Fruit fly (Drosophila melanogaster) whole organism, embryonic: ENCODE results near the gene CG13029.

Experiments used
- Adf1 ChIP-seq: fragments of 200-800 bp; sonication (Bioruptor generic); IDR thresholded peaks from 2 replicates; pipeline ENCODE4 v1.3.6; 2022; ENCODE audit warnings: missing biosample characterization, missing genetic modification characterization
- Awh ChIP-seq: fragments of 200-800 bp; sonication (Bioruptor generic); IDR thresholded peaks from 2 replicates; pipeline ENCODE4, ENCODE4 v1.3.6; 2022; ENCODE audit warnings: missing biosample characterization, missing genetic modification characterization
- CG10543 ChIP-seq: fragments of 200-800 bp; sonication (Bioruptor generic); optimal IDR thresholded peaks from 3 replicates; lab custom pipeline; 2017; ENCODE audit warnings: missing biosample characterization, mild to moderate bottlenecking, missing genetic modification characterization, moderate library complexity
- CG11456 ChIP-seq: fragments of 200-800 bp; sonication (Bioruptor generic); IDR thresholded peaks from 3 replicates; pipeline ENCODE4 v1.3.6; 2022; ENCODE audit warnings: missing biosample characterization, missing genetic modification characterization
- CG11560 ChIP-seq: fragments of 200-800 bp; sonication (Bioruptor generic); IDR thresholded peaks from 3 replicates; pipeline ENCODE4 v1.3.6; 2022; ENCODE audit warnings: missing biosample characterization, missing genetic modification characterization
- CG13123 ChIP-seq: fragments of 200-800 bp; sonication (Bioruptor generic); optimal IDR thresholded peaks from 2 replicates; lab custom pipeline; 2016; ENCODE audit warnings: missing biosample characterization, missing genetic modification characterization
- CG15479 ChIP-seq: fragments of 200-800 bp; sonication (Bioruptor generic); optimal IDR thresholded peaks from 3 replicates; lab custom pipeline; 2019; ENCODE audit warnings: missing biosample characterization, mild to moderate bottlenecking, missing genetic modification characterization, moderate library complexity
- CG17359 ChIP-seq: fragments of 200-800 bp; sonication (Bioruptor generic); optimal IDR thresholded peaks from 3 replicates; lab custom pipeline; 2018; ENCODE audit warnings: missing biosample characterization, mild to moderate bottlenecking, missing genetic modification characterization, moderate library complexity
- CG17385 ChIP-seq: fragments of 200-800 bp; sonication (Bioruptor generic); optimal IDR thresholded peaks from 3 replicates; lab custom pipeline; 2018; ENCODE audit warnings: missing biosample characterization, mild to moderate bottlenecking, missing genetic modification characterization
- CG17612 ChIP-seq: fragments of 200-800 bp; sonication (Bioruptor generic); IDR thresholded peaks from 2 replicates; pipeline ENCODE4 v1.3.6; 2022; ENCODE audit warnings: missing biosample characterization, missing genetic modification characterization
- CG2889 ChIP-seq: fragments of 200-800 bp; sonication (Bioruptor generic); IDR thresholded peaks from 3 replicates; pipeline ENCODE4 v1.3.6; 2022; ENCODE audit warnings: missing biosample characterization, missing genetic modification characterization
- CG3065 ChIP-seq: fragments of 200-800 bp; sonication (Bioruptor generic); optimal IDR thresholded peaks from 2 replicates; lab custom pipeline; 2016; ENCODE audit warnings: missing biosample characterization, missing genetic modification characterization
- CG34224 ChIP-seq: fragments of 200-800 bp; sonication (Bioruptor generic); IDR thresholded peaks from 3 replicates; pipeline ENCODE4 v1.3.6; 2022; ENCODE audit warnings: missing biosample characterization, missing genetic modification characterization; ENCODE audit not compliant: partially characterized antibody
- CG6175 ChIP-seq: fragments of 200-800 bp; sonication (Bioruptor generic); IDR thresholded peaks from 3 replicates; pipeline ENCODE4 v1.3.6; 2022; ENCODE audit warnings: missing biosample characterization, missing genetic modification characterization
- CG6854 ChIP-seq: fragments of 200-800 bp; sonication (Bioruptor generic); optimal IDR thresholded peaks from 3 replicates; lab custom pipeline; 2017; ENCODE audit warnings: missing biosample characterization, mild to moderate bottlenecking, missing genetic modification characterization
- CG8944 ChIP-seq: fragments of 200-800 bp; sonication (Bioruptor generic); optimal IDR thresholded peaks from 3 replicates; lab custom pipeline; 2016; ENCODE audit warnings: missing biosample characterization, missing genetic modification characterization
- CG9609 ChIP-seq: fragments of 200-800 bp; sonication (Bioruptor generic); optimal IDR thresholded peaks from 3 replicates; lab custom pipeline; 2016; ENCODE audit warnings: missing biosample characterization, missing genetic modification characterization
- D19B ChIP-seq: fragments of 200-800 bp; sonication (Bioruptor generic); optimal IDR thresholded peaks from 2 replicates; lab custom pipeline; 2017; ENCODE audit warnings: missing biosample characterization, mild to moderate bottlenecking, missing genetic modification characterization
- H15 ChIP-seq: fragments of 200-800 bp; sonication (Bioruptor generic); IDR thresholded peaks from 3 replicates; pipeline ENCODE4 v1.3.6; 2022; ENCODE audit warnings: missing biosample characterization, missing genetic modification characterization
- Max ChIP-seq: fragments of 200-800 bp; sonication (Bioruptor generic); optimal IDR thresholded peaks from 2 replicates; lab custom pipeline; 2016; ENCODE audit warnings: missing biosample characterization, mild to moderate bottlenecking, missing genetic modification characterization
- NFAT ChIP-seq: fragments of 200-800 bp; sonication (Bioruptor generic); IDR thresholded peaks from 2 replicates; pipeline ENCODE4 v1.3.6; 2022; ENCODE audit warnings: missing biosample characterization, missing genetic modification characterization
- PHDP ChIP-seq: fragments of 200-800 bp; sonication (Bioruptor generic); optimal IDR thresholded peaks from 3 replicates; lab custom pipeline; 2018; ENCODE audit warnings: missing biosample characterization, mild to moderate bottlenecking, missing genetic modification characterization, moderate library complexity
- Rfx ChIP-seq: fragments of 200-800 bp; sonication (Bioruptor generic); IDR thresholded peaks from 2 replicates; pipeline ENCODE4 v1.3.6; 2022; ENCODE audit warnings: missing biosample characterization, missing genetic modification characterization
- Trl ChIP-seq, 3 experiments: fragments of >200 bp in 2 of 3; fragments of 200-800 bp in 1 of 3; sonication (Bioruptor generic) in 1 of 3; optimal IDR thresholded peaks; 2 replicates in 1 of 3; 3 replicates in 2 of 3; lab custom pipeline; 2016 to 2017; ENCODE audit warnings: missing biosample characterization in 1 of 3, missing genetic modification characterization in 1 of 3
- Xrp1 ChIP-seq: fragments of 200-800 bp; sonication (Bioruptor generic); IDR thresholded peaks from 2 replicates; pipeline ENCODE4 v1.3.6; 2022; ENCODE audit warnings: missing biosample characterization, missing genetic modification characterization
- abd-A ChIP-seq: fragments of 200-800 bp; sonication (Bioruptor generic); optimal IDR thresholded peaks from 3 replicates; lab custom pipeline; 2019; ENCODE audit warnings: missing biosample characterization, mild to moderate bottlenecking, missing genetic modification characterization, moderate library complexity
- bab2 ChIP-seq: fragments of 200-800 bp; sonication (Bioruptor generic); optimal IDR thresholded peaks from 2 replicates; lab custom pipeline; 2016; ENCODE audit warnings: missing biosample characterization, missing genetic modification characterization
- chinmo ChIP-seq: fragments of 200-800 bp; sonication (Bioruptor generic); IDR thresholded peaks from 4 replicates; pipeline ENCODE4 v1.3.6; 2022; ENCODE audit warnings: missing biosample characterization, missing genetic modification characterization; ENCODE audit not compliant: partially characterized antibody
- crc ChIP-seq: fragments of 200-800 bp; sonication (Bioruptor generic); optimal IDR thresholded peaks from 2 replicates; lab custom pipeline; 2016; ENCODE audit warnings: missing biosample characterization, missing genetic modification characterization
- da ChIP-seq: fragments of 200-800 bp; sonication (Bioruptor generic); optimal IDR thresholded peaks from 2 replicates; lab custom pipeline; 2016; ENCODE audit warnings: missing biosample characterization, missing genetic modification characterization
- danr ChIP-seq: fragments of 200-800 bp; sonication (Bioruptor generic); IDR thresholded peaks from 2 replicates; pipeline ENCODE4 v1.3.6; 2022; ENCODE audit warnings: missing biosample characterization, missing genetic modification characterization
- fd64A ChIP-seq: fragments of 200-800 bp; sonication (Bioruptor generic); optimal IDR thresholded peaks from 3 replicates; lab custom pipeline; 2018; ENCODE audit warnings: missing biosample characterization, mild to moderate bottlenecking, missing genetic modification characterization
- grn ChIP-seq: fragments of 200-800 bp; sonication (Bioruptor generic); optimal IDR thresholded peaks from 3 replicates; lab custom pipeline; 2017; ENCODE audit warnings: missing biosample characterization, missing genetic modification characterization
- gsb ChIP-seq: fragments of 200-800 bp; sonication (Bioruptor generic); IDR thresholded peaks from 2 replicates; pipeline ENCODE4 v1.3.6; 2022; ENCODE audit warnings: missing biosample characterization, missing genetic modification characterization
- hbn ChIP-seq: fragments of 200-800 bp; sonication (Bioruptor generic); IDR thresholded peaks from 2 replicates; pipeline ENCODE4 v1.3.6; 2022; ENCODE audit warnings: missing biosample characterization, missing genetic modification characterization; ENCODE audit not compliant: partially characterized antibody
- kay ChIP-seq: fragments of 200-800 bp; sonication (Bioruptor generic); optimal IDR thresholded peaks from 2 replicates; lab custom pipeline; 2016; ENCODE audit warnings: missing biosample characterization, missing genetic modification characterization
- mld ChIP-seq: fragments of 200-800 bp; sonication (Bioruptor generic); IDR thresholded peaks from 3 replicates; pipeline ENCODE4 v1.3.6; 2022; ENCODE audit warnings: missing biosample characterization, missing genetic modification characterization; ENCODE audit not compliant: partially characterized antibody
- nom ChIP-seq: fragments of 200-800 bp; sonication (Bioruptor generic); optimal IDR thresholded peaks from 2 replicates; lab custom pipeline; 2017; ENCODE audit warnings: missing biosample characterization, missing genetic modification characterization, mild to moderate bottlenecking, moderate library complexity, missing genetic modification reagents
- peb ChIP-seq: fragments of 200-800 bp; sonication (Bioruptor generic); IDR thresholded peaks from 2 replicates; pipeline ENCODE4 v1.3.6; 2022; ENCODE audit warnings: missing biosample characterization, missing genetic modification characterization
- pum ChIP-seq: fragments of 200-800 bp; sonication (Bioruptor generic); optimal IDR thresholded peaks from 2 replicates; lab custom pipeline; 2016; ENCODE audit warnings: missing biosample characterization, missing genetic modification characterization
- rib ChIP-seq: fragments of 200-800 bp; sonication (Bioruptor generic); IDR thresholded peaks from 2 replicates; pipeline ENCODE4 v1.3.6; 2022; ENCODE audit warnings: missing biosample characterization, missing genetic modification characterization
- salm ChIP-seq: fragments of 200-800 bp; sonication (Bioruptor generic); optimal IDR thresholded peaks from 2 replicates; lab custom pipeline; 2018; ENCODE audit warnings: missing biosample characterization, mild to moderate bottlenecking, missing genetic modification characterization
- schlank ChIP-seq: fragments of 200-800 bp; sonication (Bioruptor generic); optimal IDR thresholded peaks from 2 replicates; lab custom pipeline; 2018; ENCODE audit warnings: missing biosample characterization, mild to moderate bottlenecking, missing genetic modification characterization
- sens-2 ChIP-seq: fragments of 200-800 bp; sonication (Bioruptor generic); IDR thresholded peaks from 2 replicates; pipeline ENCODE4 v1.3.6; 2022; ENCODE audit warnings: missing biosample characterization, missing genetic modification characterization
- sr ChIP-seq: fragments of 200-800 bp; sonication (Bioruptor generic); IDR thresholded peaks from 3 replicates; pipeline ENCODE4 v1.3.6; 2022; ENCODE audit warnings: missing biosample characterization, missing genetic modification characterization
- unc-4 ChIP-seq: fragments of 200-800 bp; sonication (Bioruptor generic); IDR thresholded peaks from 2 replicates; pipeline ENCODE4 v1.3.6; 2022; ENCODE audit warnings: missing biosample characterization, missing genetic modification characterization; ENCODE audit not compliant: partially characterized antibody
- unpg ChIP-seq: fragments of 200-800 bp; sonication (Bioruptor generic); optimal IDR thresholded peaks from 3 replicates; lab custom pipeline; 2018; ENCODE audit warnings: missing biosample characterization, mild to moderate bottlenecking, missing genetic modification characterization, moderate library complexity
- usp ChIP-seq: fragments of >200 bp; optimal IDR thresholded peaks from 2 replicates; lab custom pipeline; 2017; ENCODE audit warnings: missing biosample characterization, missing genetic modification characterization
- vfl ChIP-seq: fragments of 200-800 bp; sonication (Bioruptor generic); optimal IDR thresholded peaks from 2 replicates; lab custom pipeline; 2016; ENCODE audit warnings: missing biosample characterization, missing genetic modification characterization
- wek ChIP-seq: fragments of 200-800 bp; sonication (Bioruptor generic); optimal IDR thresholded peaks from 3 replicates; lab custom pipeline; 2018; ENCODE audit warnings: missing biosample characterization, mild to moderate bottlenecking, missing genetic modification characterization, moderate library complexity

CG13029 gene

dm6 chr3L:16875959-16876358 is 15.5 kb downstream of the CG13029 start:
- TF ChIP-seq CG17385 (no peak), pum (GFP tag; lab: Kevin White, UChicago) (no peak), crc (no peak), sr (0 out of 3 replicates have a peak, but pooled peaks have one; percentile 30), gsb (no peak), CG6175 (GFP tag; lab: Robert Waterston, UW) (peak; percentile 31; the same call in 1 of the 3 replicates), CG17359 (no peak), chinmo (GFP tag; lab: Robert Waterston, UW) (peak; percentile 78; the same call in 2 of the 4 replicates), da (GFP tag; lab: Kevin White, UChicago) (no peak), Xrp1 (GFP tag; lab: Robert Waterston, UW) (no peak), Awh (GFP tag; lab: Robert Waterston, UW) (peak; percentile 74), usp (GFP tag; lab: Kevin White, UChicago) (no peak), grn (GFP tag; lab: Kevin White, UChicago) (peak; percentile 15), kay (no peak), salm (tag; lab: Kevin White, UChicago) (no peak), sens-2 (no peak), CG2889 (GFP tag; lab: Robert Waterston, UW) (no peak), CG6854 (GFP tag; lab: Kevin White, UChicago) (no peak), PHDP (no peak), NFAT (GFP tag; lab: Robert Waterston, UW) (no peak), hbn (GFP tag; lab: Robert Waterston, UW) (no peak), CG11560 (tag; lab: Robert Waterston, UW) (no peak)

dm6 chr3L:16876785-16877468 is 16.5 kb downstream of the CG13029 start, which contains the start of gene CG32170:
Gene CG32170, plus strand, starts transcription at chr3L:16877309.
- TF ChIP-seq unpg (GFP tag; lab: Kevin White, UChicago), result no peak
- TF ChIP-seq nom (GFP tag; lab: Kevin White, UChicago), result no peak
- TF ChIP-seq Trl (optimal IDR thresholded peaks at IDR 0.05; lab: Kevin White, UChicago), result peak in 1 of 2 experiments; percentile 11
- no peak for TF ChIP-seq Trl (GFP tag; optimal IDR thresholded peaks at IDR 0.05; lab: Kevin White, UChicago)
- no peak for TF ChIP-seq vfl (GFP tag; lab: Kevin White, UChicago)
- TF ChIP-seq abd-A (tag; lab: Kevin White, UChicago), result peak; percentile 81
- TF ChIP-seq wek (GFP tag; lab: Kevin White, UChicago), result no peak
- TF ChIP-seq CG10543 (GFP tag; lab: Kevin White, UChicago), result peak; percentile 60
- no peak for TF ChIP-seq H15
- TF ChIP-seq unc-4 (GFP tag; lab: Robert Waterston, UW), result no peak
- TF ChIP-seq CG3065, result no peak
- TF ChIP-seq CG6175 (GFP tag; lab: Robert Waterston, UW), result peak; percentile 73; the same call in 2 of the 3 replicates
- no peak for TF ChIP-seq CG13123 (GFP tag; lab: Kevin White, UChicago)
- TF ChIP-seq Rfx, result no peak
- TF ChIP-seq Adf1 (GFP tag; lab: Robert Waterston, UW), result peak; percentile 45; the same call in 1 of the 2 replicates
- no peak for TF ChIP-seq peb
- no peak for TF ChIP-seq schlank
- no peak for TF ChIP-seq mld (GFP tag; lab: Robert Waterston, UW)
- no peak for TF ChIP-seq CG8944
- TF ChIP-seq CG11456 (GFP tag; lab: Robert Waterston, UW), result no peak
- no peak for TF ChIP-seq CG17612 (GFP tag; lab: Robert Waterston, UW)
- TF ChIP-seq D19B (GFP tag; lab: Kevin White, UChicago), result peak; percentile 33
- TF ChIP-seq chinmo (GFP tag; lab: Robert Waterston, UW), result peak; percentile 93; the same call in 3 of the 4 replicates
- TF ChIP-seq danr, result no peak
- no peak for TF ChIP-seq CG34224
- TF ChIP-seq CG9609 (GFP tag; lab: Kevin White, UChicago), result no peak
- no peak for TF ChIP-seq fd64A
- no peak for TF ChIP-seq Max (GFP tag; lab: Kevin White, UChicago)
- TF ChIP-seq rib (GFP tag; lab: Robert Waterston, UW), result peak; percentile 54; the same call in 1 of the 2 replicates
- no peak for TF ChIP-seq bab2
- no peak for TF ChIP-seq CG15479 (GFP tag; lab: Kevin White, UChicago)
